Fruit fly (Drosophila melanogaster): ENCODE data around the gene rod.

rod gene

DNA sequence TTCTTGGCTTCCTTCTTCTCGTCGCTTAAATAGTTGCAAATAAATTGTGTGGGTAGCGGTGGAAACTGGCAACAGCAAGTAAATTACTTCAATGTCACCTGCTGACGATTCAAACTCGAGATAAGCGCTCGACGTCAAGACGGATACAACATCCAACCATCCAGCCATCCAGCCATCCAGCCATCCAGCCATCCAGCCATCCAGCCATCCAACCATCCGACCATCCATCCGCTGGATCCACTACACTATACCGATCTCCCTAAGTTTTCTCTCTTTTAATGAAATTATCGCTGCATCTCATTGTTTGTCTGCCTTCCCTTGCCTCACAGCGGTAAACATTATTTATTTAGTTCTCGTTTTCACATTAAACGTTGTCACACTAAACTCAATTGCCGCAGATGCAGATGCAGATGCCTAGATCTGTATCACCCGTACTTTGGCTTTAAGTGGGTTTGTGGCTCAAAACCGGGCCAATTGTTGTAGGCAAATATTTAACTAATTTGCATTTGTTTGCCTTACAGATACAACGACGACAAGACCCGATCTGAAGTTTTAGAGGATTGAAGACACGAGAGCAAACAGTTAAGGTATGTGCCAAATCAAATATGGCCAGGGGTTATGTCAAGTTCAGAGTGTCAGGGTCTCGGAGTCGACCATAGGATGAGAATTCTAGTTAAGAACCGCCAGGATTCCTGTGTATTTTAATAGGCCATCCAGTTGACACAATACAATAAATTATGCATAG, 31.8 kb upstream of the rod start (continued):
- TF ChIP-seq CG4820 (GFP tag; optimal IDR thresholded peaks at IDR 0.05): no peak
- TF ChIP-seq CG6272 (GFP tag; IDR thresholded peaks at IDR 0.05): no peak
- TF ChIP-seq CG31441 (GFP tag; IDR thresholded peaks at IDR 0.05): peak; percentile 19; the same call in 1 of the 2 replicates
- no peak for TF ChIP-seq CG11085 (GFP tag; IDR thresholded peaks at IDR 0.05)
- peak; percentile 58 for TF ChIP-seq CG33557 (GFP tag; optimal IDR thresholded peaks at IDR 0.05)
- TF ChIP-seq sqz (GFP tag; optimal IDR thresholded peaks at IDR 0.05): no peak
- no peak for TF ChIP-seq shn (GFP tag; optimal IDR thresholded peaks at IDR 0.05)
- TF ChIP-seq ase (GFP tag; IDR thresholded peaks at IDR 0.05): no peak
- no peak for TF ChIP-seq fu2 (GFP tag; optimal IDR thresholded peaks at IDR 0.05)
- peak; percentile 38 for TF ChIP-seq fd64A (GFP tag; optimal IDR thresholded peaks at IDR 0.05)
- TF ChIP-seq CG17802 (tag; optimal IDR thresholded peaks at IDR 0.05): no peak
- no peak for TF ChIP-seq CG13287 (GFP tag; IDR thresholded peaks at IDR 0.05; ENCODE audit: partially characterized antibody)
- peak; percentile 27 for TF ChIP-seq CG9727 (GFP tag; optimal IDR thresholded peaks at IDR 0.05)
- no peak for TF ChIP-seq CG31224 (GFP tag; IDR thresholded peaks at IDR 0.05)
- no peak for TF ChIP-seq CG13424 (tag; optimal IDR thresholded peaks at IDR 0.05)
- no peak for TF ChIP-seq CG4328 (GFP tag; optimal IDR thresholded peaks at IDR 0.05)
- TF ChIP-seq CG11695 (GFP tag; IDR thresholded peaks at IDR 0.05): no peak
- TF ChIP-seq prd (optimal IDR thresholded peaks at IDR 0.05): no peak
- no peak for TF ChIP-seq prd (GFP tag; IDR thresholded peaks at IDR 0.05)
- no peak for TF ChIP-seq CG32532 (GFP tag; IDR thresholded peaks at IDR 0.05)
- peak; percentile 42 for TF ChIP-seq PHDP (tag; optimal IDR thresholded peaks at IDR 0.05)
- no peak for TF ChIP-seq CG7928 (GFP tag; optimal IDR thresholded peaks at IDR 0.05)
- TF ChIP-seq p53 (GFP tag; optimal IDR thresholded peaks at IDR 0.05): no peak
- TF ChIP-seq unpg (GFP tag; optimal IDR thresholded peaks at IDR 0.05): peak; percentile 1
- no peak for TF ChIP-seq CG6683 (GFP tag; optimal IDR thresholded peaks at IDR 0.05)
- no peak for TF ChIP-seq bcd (GFP tag; optimal IDR thresholded peaks at IDR 0.05)
- TF ChIP-seq NfI (GFP tag; optimal IDR thresholded peaks at IDR 0.05): no peak
- TF ChIP-seq E2f1 (GFP tag; IDR thresholded peaks at IDR 0.05): no peak
- TF ChIP-seq Mrtf (GFP tag; IDR thresholded peaks at IDR 0.05): no peak
- no peak for TF ChIP-seq bowl (GFP tag; IDR thresholded peaks at IDR 0.05)
- TF ChIP-seq grau (tag; optimal IDR thresholded peaks at IDR 0.05): no peak
- no peak for TF ChIP-seq eve (GFP tag; optimal IDR thresholded peaks at IDR 0.05)
- no peak for TF ChIP-seq maf-S (GFP tag; optimal IDR thresholded peaks at IDR 0.05)
- no peak for TF ChIP-seq Trl (optimal IDR thresholded peaks at IDR 0.05)
- TF ChIP-seq Trl (GFP tag; optimal IDR thresholded peaks at IDR 0.05): no peak
- TF ChIP-seq CG11398 (GFP tag; optimal IDR thresholded peaks at IDR 0.05): no peak
- TF ChIP-seq CoRest (tag; optimal IDR thresholded peaks at IDR 0.05): no peak
- no peak for TF ChIP-seq dati (GFP tag; IDR thresholded peaks at IDR 0.05)
- TF ChIP-seq Sin3A (optimal IDR thresholded peaks at IDR 0.05): no peak
- TF ChIP-seq gt (GFP tag; IDR thresholded peaks at IDR 0.05): no peak
- TF ChIP-seq br (optimal IDR thresholded peaks at IDR 0.05): no peak
- no peak for TF ChIP-seq chif (GFP tag; optimal IDR thresholded peaks at IDR 0.05)
- no peak for TF ChIP-seq row (GFP tag; IDR thresholded peaks at IDR 0.05)
- no peak for TF ChIP-seq tna (GFP tag; IDR thresholded peaks at IDR 0.05; ENCODE audit: partially characterized antibody)
- no peak for TF ChIP-seq CG14965 (GFP tag; optimal IDR thresholded peaks at IDR 0.05; ENCODE audit: borderline replicate concordance)
- TF ChIP-seq ab (GFP tag; optimal IDR thresholded peaks at IDR 0.05): no peak
- TF ChIP-seq sna (GFP tag; IDR thresholded peaks at IDR 0.05; ENCODE audit: partially characterized antibody): no peak
- no peak for TF ChIP-seq sc (optimal IDR thresholded peaks at IDR 0.05)
- no peak for TF ChIP-seq sc (GFP tag; optimal IDR thresholded peaks at IDR 0.05)
- TF ChIP-seq CG30403 (GFP tag; optimal IDR thresholded peaks at IDR 0.05): no peak
- no peak for TF ChIP-seq D19B (GFP tag; optimal IDR thresholded peaks at IDR 0.05)
- TF ChIP-seq Atf3 (GFP tag; optimal IDR thresholded peaks at IDR 0.05): no peak
- TF ChIP-seq ERR (GFP tag; optimal IDR thresholded peaks at IDR 0.05): no peak

All from whole organism, embryonic.